Worm (Caenorhabditis elegans): ENCODE data around the gene K10H10.12.
A peak's percentile ranks its signal among the peaks of the same experiment; 100 is the strongest.

ce11 chrII:14496809-14497208, 9.3 kb downstream of the K10H10.12 start:
- TF ChIP-seq pqm-1 (tag; optimal IDR thresholded peaks at IDR 0.05) (peak; percentile 7), egl-27 (tag; optimal IDR thresholded peaks at IDR 0.05) (peak; percentile 22 to 50), unc-130 (tag; optimal IDR thresholded peaks at IDR 0.05) (peak; percentile 78), nhr-11 (tag; optimal IDR thresholded peaks at IDR 0.05) (peak; percentile 30), lin-15B (tag; optimal IDR thresholded peaks at IDR 0.05) (no peak), ztf-4 (tag; optimal IDR thresholded peaks at IDR 0.05) (peak; percentile 18), fkh-10 (GFP tag; optimal IDR thresholded peaks at IDR 0.05) (peak; percentile 8), irx-1 (tag; optimal IDR thresholded peaks at IDR 0.05) (peak; percentile 58), lin-39 (tag; optimal IDR thresholded peaks at IDR 0.05) (no peak), unc-86 (tag; optimal IDR thresholded peaks at IDR 0.05) (peak; percentile 33)
